Worm (Caenorhabditis elegans): ENCODE results near the gene prcc-1.

DNA sequence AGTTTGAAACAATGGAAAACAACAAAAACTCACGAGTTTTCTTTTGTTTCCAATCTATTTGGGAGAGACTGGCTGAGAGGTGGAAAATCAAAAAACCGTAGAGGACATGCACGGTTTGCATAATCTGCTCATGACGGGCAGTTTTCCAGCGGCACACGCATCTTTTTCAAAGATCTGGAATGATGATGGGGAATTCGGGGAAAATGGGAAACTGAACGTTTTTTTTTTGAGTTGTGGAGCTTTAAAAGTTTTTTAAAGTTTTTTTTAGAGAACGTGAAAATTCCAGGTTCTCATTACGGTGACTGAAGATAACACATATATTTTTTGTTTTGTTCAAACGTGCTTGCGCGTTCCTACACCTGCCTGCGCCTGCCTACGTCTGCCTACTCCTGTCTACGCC, 17.0 kb downstream of the prcc-1 start, which contains the start of gene C39E9.7:
- TF ChIP-seq ama-1 (optimal IDR thresholded peaks at IDR 0.05) (no peak), rnt-1 (tag; optimal IDR thresholded peaks at IDR 0.05) (no peak), ces-1 (GFP tag; optimal IDR thresholded peaks at IDR 0.05) (no peak), hpl-2 (GFP tag; optimal IDR thresholded peaks at IDR 0.05) (no peak), blmp-1 (tag; optimal IDR thresholded peaks at IDR 0.05) (no peak), mdl-1 (tag; optimal IDR thresholded peaks at IDR 0.05) (no peak), mef-2 (tag; optimal IDR thresholded peaks at IDR 0.05) (no peak), unc-62 (GFP tag; optimal IDR thresholded peaks at IDR 0.05) (no peak), grh-1 (GFP tag; IDR thresholded peaks at IDR 0.05) (no peak)
